Worm (Caenorhabditis elegans) whole organism, young adult: Measurements from ENCODE around the gene F14D2.14.
A peak's percentile ranks its signal among the peaks of the same experiment; 100 is the strongest.

Experiments
- C06A6.2 ChIP-seq: fragments of 200-800 bp; sonication (Bioruptor generic); conservative IDR thresholded peaks from 2 replicates; pipeline ENCODE4 v1.3.6; 2022; ENCODE audit warnings: missing genetic modification characterization, missing compliant biosample characterization
- D2030.7 ChIP-seq: fragments of 200-800 bp; sonication (Bioruptor generic); IDR thresholded peaks from 2 replicates; pipeline ENCODE4 v1.3.6; 2022; ENCODE audit warnings: missing genetic modification reagents, missing genetic modification characterization, missing compliant biosample characterization
- F22D6.2 ChIP-seq: sonication (generic microtip); optimal IDR thresholded peaks from 2 replicates; lab custom pipeline; 2016; ENCODE audit warnings: mild to moderate bottlenecking, missing genetic modification characterization, missing compliant biosample characterization
- F52B5.7 ChIP-seq: sonication (generic microtip); optimal IDR thresholded peaks from 2 replicates; lab custom pipeline; 2016; ENCODE audit warnings: mild to moderate bottlenecking, missing genetic modification characterization, missing compliant biosample characterization
- K12H6.12 ChIP-seq: fragments of 200-800 bp; sonication (Bioruptor generic); optimal IDR thresholded peaks from 2 replicates; lab custom pipeline; 2018; ENCODE audit warnings: mild to moderate bottlenecking, missing genetic modification characterization, missing compliant biosample characterization
- T07F8.4 ChIP-seq: sonication (generic microtip); optimal IDR thresholded peaks from 2 replicates; lab custom pipeline; 2016; ENCODE audit warnings: mild to moderate bottlenecking, missing genetic modification characterization, moderate library complexity, missing compliant biosample characterization
- Y95B8A.8 ChIP-seq: fragments of 200-800 bp; sonication (Bioruptor generic); IDR thresholded peaks from 2 replicates; pipeline ENCODE4 v1.3.6; 2022; ENCODE audit warnings: missing genetic modification reagents, missing genetic modification characterization, missing compliant biosample characterization
- ccch-3 ChIP-seq: fragments of 200-800 bp; sonication (Bioruptor generic); optimal IDR thresholded peaks from 2 replicates; lab custom pipeline; 2018; ENCODE audit warnings: mild to moderate bottlenecking, missing genetic modification characterization, missing compliant biosample characterization
- ceh-27 ChIP-seq: fragments of 200-800 bp; sonication (Bioruptor generic); optimal IDR thresholded peaks from 2 replicates; lab custom pipeline; 2018; ENCODE audit warnings: mild to moderate bottlenecking, missing genetic modification characterization, moderate library complexity, missing compliant biosample characterization
- dox-1 ChIP-seq: fragments of 200-800 bp; sonication (Bioruptor generic); IDR thresholded peaks from 2 replicates; pipeline ENCODE4 v1.3.6; 2022; ENCODE audit warnings: missing genetic modification reagents, missing genetic modification characterization, missing compliant biosample characterization
- efl-1 ChIP-seq: fragments of 150-350 bp; optimal IDR thresholded peaks from 2 replicates; lab custom pipeline; 2014; ENCODE audit warnings: missing biosample characterization, missing genetic modification reagents, missing genetic modification characterization
- egl-18 ChIP-seq: fragments of 200-800 bp; sonication (Bioruptor generic); IDR thresholded peaks from 2 replicates; pipeline ENCODE4 v1.3.6; 2022; ENCODE audit warnings: missing genetic modification reagents, missing genetic modification characterization, missing compliant biosample characterization
- ekl-4 ChIP-seq: fragments of 200-800 bp; sonication (Bioruptor generic); IDR thresholded peaks from 2 replicates; pipeline ENCODE4 v1.3.6; 2022; ENCODE audit warnings: missing genetic modification reagents, missing genetic modification characterization, missing compliant biosample characterization
- hlh-26 ChIP-seq: fragments of 200-800 bp; sonication (Bioruptor generic); conservative IDR thresholded peaks from 2 replicates; pipeline ENCODE4 v1.3.6; 2022; ENCODE audit warnings: missing genetic modification reagents, missing genetic modification characterization, missing compliant biosample characterization
- hmg-1.2 ChIP-seq: fragments of 200-800 bp; sonication (Bioruptor generic); IDR thresholded peaks from 2 replicates; pipeline ENCODE4 v1.3.6; 2022; ENCODE audit warnings: missing genetic modification reagents, missing genetic modification characterization, missing compliant biosample characterization
- hsf-1 ChIP-seq: fragments of 200-800 bp; sonication (Bioruptor generic); IDR thresholded peaks from 2 replicates; pipeline ENCODE4 v1.3.6; 2022; ENCODE audit warnings: missing genetic modification reagents, missing genetic modification characterization, missing compliant biosample characterization
- lsl-1 ChIP-seq: fragments of 200-800 bp; sonication (Bioruptor generic); optimal IDR thresholded peaks from 2 replicates; lab custom pipeline; 2018; ENCODE audit warnings: mild to moderate bottlenecking, missing genetic modification characterization, moderate library complexity, missing compliant biosample characterization
- madf-6 ChIP-seq: fragments of 200-800 bp; sonication (Bioruptor generic); IDR thresholded peaks from 2 replicates; pipeline ENCODE4 v1.3.6; 2022; ENCODE audit warnings: missing genetic modification reagents, missing genetic modification characterization, missing compliant biosample characterization
- madf-8 ChIP-seq: fragments of 200-800 bp; sonication (Bioruptor generic); conservative IDR thresholded peaks from 2 replicates; pipeline ENCODE4 v1.3.6; 2022; ENCODE audit warnings: missing genetic modification reagents, missing genetic modification characterization, missing compliant biosample characterization
- mcd-1 ChIP-seq: fragments of 200-800 bp; sonication (Bioruptor generic); IDR thresholded peaks from 2 replicates; pipeline ENCODE4 v1.3.6; 2022; ENCODE audit warnings: missing genetic modification reagents, missing genetic modification characterization, missing compliant biosample characterization
- mxl-1 ChIP-seq: sonication (generic microtip); optimal IDR thresholded peaks from 2 replicates; lab custom pipeline; 2016; ENCODE audit warnings: missing genetic modification characterization, missing compliant biosample characterization
- nfyb-1 ChIP-seq: fragments of 200-800 bp; sonication (Bioruptor generic); IDR thresholded peaks from 2 replicates; pipeline ENCODE4 v1.3.6; 2022; ENCODE audit warnings: missing genetic modification reagents, missing genetic modification characterization, missing compliant biosample characterization
- pbrm-1 ChIP-seq: fragments of 200-800 bp; sonication (Bioruptor generic); IDR thresholded peaks from 2 replicates; pipeline ENCODE4 v1.3.6; 2022; ENCODE audit warnings: missing genetic modification reagents, missing genetic modification characterization, missing compliant biosample characterization
- rcor-1 ChIP-seq: fragments of 200-800 bp; sonication (Bioruptor generic); IDR thresholded peaks from 2 replicates; pipeline ENCODE4 v1.3.6; 2022; ENCODE audit warnings: missing genetic modification reagents, missing genetic modification characterization, missing compliant biosample characterization
- sea-2 ChIP-seq: fragments of 200-800 bp; sonication (Bioruptor generic); IDR thresholded peaks from 2 replicates; pipeline ENCODE4 v1.3.6; 2022; ENCODE audit warnings: missing genetic modification characterization, missing compliant biosample characterization
- snpc-3.4 ChIP-seq: sonication (generic microtip); optimal IDR thresholded peaks from 2 replicates; lab custom pipeline; 2017; ENCODE audit warnings: missing genetic modification characterization, mild to moderate bottlenecking, missing compliant biosample characterization, antibody characterized with exemption, moderate library complexity, missing genotype, missing genetic modification reagents
- tbp1 ChIP-seq: fragments of 200-800 bp; sonication (Bioruptor generic); optimal IDR thresholded peaks from 2 replicates; lab custom pipeline; 2018; ENCODE audit warnings: mild to moderate bottlenecking, missing genetic modification characterization, missing compliant biosample characterization
- tbx-9 ChIP-seq: sonication (generic microtip); optimal IDR thresholded peaks from 2 replicates; lab custom pipeline; 2016; ENCODE audit warnings: borderline replicate concordance, missing genetic modification characterization, inconsistent platforms, missing compliant biosample characterization
- unc-130 ChIP-seq: sonication (generic microtip); optimal IDR thresholded peaks from 2 replicates; lab custom pipeline; 2016; ENCODE audit warnings: missing genetic modification reagents, missing genetic modification characterization, missing compliant biosample characterization
- xnd-1 ChIP-seq: sonication (generic microtip); optimal IDR thresholded peaks from 2 replicates; lab custom pipeline; 2016; ENCODE audit warnings: missing genotype, missing genetic modification reagents, missing genetic modification characterization, missing compliant biosample characterization
- zim-3 ChIP-seq: sonication (generic microtip); optimal IDR thresholded peaks from 2 replicates; lab custom pipeline; 2017; ENCODE audit warnings: mild to moderate bottlenecking, missing genetic modification characterization, moderate library complexity, missing compliant biosample characterization
- ztf-18 ChIP-seq: sonication (generic microtip); optimal IDR thresholded peaks from 2 replicates; lab custom pipeline; 2016; ENCODE audit warnings: missing genotype, mild to moderate bottlenecking, missing genetic modification characterization, missing compliant biosample characterization
- ztf-26 ChIP-seq: sonication (generic microtip); optimal IDR thresholded peaks from 2 replicates; lab custom pipeline; 2017; ENCODE audit warnings: missing genetic modification characterization, missing compliant biosample characterization
- ztf-3 ChIP-seq: fragments of 200-800 bp; sonication (Bioruptor generic); optimal IDR thresholded peaks from 2 replicates; lab custom pipeline; 2018; ENCODE audit warnings: mild to moderate bottlenecking, missing genetic modification characterization, missing compliant biosample characterization

F14D2.14 gene

DNA sequence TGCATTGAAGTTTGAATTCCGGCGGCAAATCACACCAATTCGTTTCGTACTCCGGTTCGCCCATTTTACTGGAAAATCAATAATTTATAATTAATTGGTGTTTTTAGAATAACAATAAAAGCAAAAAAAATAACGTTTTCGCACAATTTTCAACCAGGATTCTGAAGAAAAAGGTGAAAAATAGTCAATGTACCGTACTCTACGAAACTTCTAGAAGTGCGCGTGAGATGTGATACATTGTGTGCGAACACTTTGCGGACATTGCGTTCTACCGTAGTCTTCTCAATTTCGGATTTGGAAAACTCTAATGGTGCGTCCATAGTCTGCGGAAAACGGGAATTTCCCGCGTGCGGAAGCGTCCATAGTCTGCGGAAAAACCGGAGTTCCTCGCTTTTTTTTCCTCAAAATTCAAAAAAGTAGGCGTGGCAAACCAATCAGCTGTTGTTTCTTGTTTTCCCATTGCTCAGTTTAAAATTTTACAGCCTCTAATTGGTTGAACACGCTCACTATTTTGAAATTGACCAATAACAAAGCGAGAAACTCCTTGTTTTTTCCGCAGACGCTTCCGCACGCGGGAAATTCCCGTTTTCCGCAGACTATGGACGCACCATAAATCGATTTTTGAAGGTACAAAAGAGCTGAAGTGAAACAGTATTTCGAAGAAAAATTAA, at the start of gene F14D2.14, which contains the start of gene bath-29:
Gene F14D2.14 (minus strand): TSS at position 51 of the 671 bp plus-strand sequence.
Gene bath-29 (plus strand): TSS at position 621 of the 671 bp plus-strand sequence.
- TF ChIP-seq ceh-27 (GFP tag; lab: Kevin White, UChicago), result no peak
- peak; percentile 70; the same call in 1 of the 2 replicates for TF ChIP-seq nfyb-1
- TF ChIP-seq lsl-1, result peak; percentile 71
- TF ChIP-seq snpc-3.4 (tag; lab: Kevin White, UChicago), result no peak
- no peak for TF ChIP-seq mxl-1
- no peak for TF ChIP-seq sea-2 (GFP tag; lab: Robert Waterston, UW)
- TF ChIP-seq tbx-9 (tag; lab: Kevin White, UChicago), result no peak
- no peak for TF ChIP-seq zim-3 (tag; lab: Kevin White, UChicago)
- no peak for TF ChIP-seq ztf-26 (tag; lab: Kevin White, UChicago)
- peak; percentile 40; the same call in 1 of the 2 replicates for TF ChIP-seq dox-1
- TF ChIP-seq hmg-1.2 (GFP tag; lab: Robert Waterston, UW), result 0 out of 2 replicates have a peak, but pooled peaks have one; percentile 5
- TF ChIP-seq madf-8 (GFP tag; lab: Robert Waterston, UW), result 0 out of 2 replicates have a peak, but pooled peaks have one; percentile 45
- 0 out of 2 replicates have a peak, but pooled peaks have one; percentile 23 for TF ChIP-seq ekl-4
- no peak for TF ChIP-seq hlh-26 (GFP tag; lab: Robert Waterston, UW)
- TF ChIP-seq ccch-3 (GFP tag; lab: Kevin White, UChicago), result no peak
- TF ChIP-seq ztf-18 (tag; lab: Kevin White, UChicago), result no peak
- no peak for TF ChIP-seq egl-18 (GFP tag; lab: Robert Waterston, UW)
- peak; percentile 51 for TF ChIP-seq D2030.7 (GFP tag; lab: Robert Waterston, UW)
- peak; percentile 0 for TF ChIP-seq efl-1
- peak; percentile 15; the same call in 1 of the 2 replicates for TF ChIP-seq rcor-1 (GFP tag; lab: Robert Waterston, UW)
- TF ChIP-seq madf-6 (GFP tag; lab: Robert Waterston, UW), result peak; percentile 84
- 0 out of 2 replicates have a peak, but pooled peaks have one; percentile 15 for TF ChIP-seq mcd-1
- TF ChIP-seq Y95B8A.8 (GFP tag; lab: Robert Waterston, UW), result 0 out of 2 replicates have a peak, but pooled peaks have one; percentile 10
- TF ChIP-seq tbp1 (GFP tag; lab: Kevin White, UChicago), result no peak
- peak; percentile 90 for TF ChIP-seq hsf-1
- peak; percentile 15 for TF ChIP-seq xnd-1 (tag; lab: Kevin White, UChicago)

DNA sequence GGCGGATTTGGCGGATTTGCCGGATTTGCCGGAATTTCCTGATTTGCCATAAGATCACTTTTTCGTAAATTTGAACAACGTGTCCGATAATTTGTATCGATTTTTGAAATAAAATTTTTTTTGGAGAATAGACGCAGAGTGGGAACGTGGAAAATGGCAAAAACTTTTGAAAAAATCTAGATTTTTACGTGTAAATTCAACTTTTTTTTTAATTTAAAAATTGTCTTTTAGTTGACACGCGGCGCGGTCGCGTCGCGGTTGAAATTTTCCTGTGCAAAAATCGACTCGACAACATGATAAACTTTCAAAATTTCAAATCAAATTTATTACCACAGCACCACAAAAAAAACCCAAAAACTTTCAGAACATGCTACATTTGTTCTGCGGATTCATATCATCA, 47.7 kb upstream of the F14D2.14 start, which contains the start of gene nep-20:
Gene nep-20 (minus strand): TSS at position 101 of the 400 bp plus-strand sequence.
- TF ChIP-seq pbrm-1 (GFP tag; lab: Robert Waterston, UW), result no peak
- no peak for TF ChIP-seq T07F8.4 (tag; lab: Kevin White, UChicago)
- TF ChIP-seq C06A6.2, result no peak
- TF ChIP-seq nfyb-1, result no peak
- TF ChIP-seq K12H6.12 (tag; lab: Kevin White, UChicago), result no peak
- TF ChIP-seq F52B5.7 (tag; lab: Kevin White, UChicago), result no peak
- TF ChIP-seq unc-130 (GFP tag; lab: Kevin White, UChicago), result no peak
- TF ChIP-seq F22D6.2 (tag; lab: Kevin White, UChicago), result no peak
- TF ChIP-seq, all 124 proteins: peak for 0

DNA sequence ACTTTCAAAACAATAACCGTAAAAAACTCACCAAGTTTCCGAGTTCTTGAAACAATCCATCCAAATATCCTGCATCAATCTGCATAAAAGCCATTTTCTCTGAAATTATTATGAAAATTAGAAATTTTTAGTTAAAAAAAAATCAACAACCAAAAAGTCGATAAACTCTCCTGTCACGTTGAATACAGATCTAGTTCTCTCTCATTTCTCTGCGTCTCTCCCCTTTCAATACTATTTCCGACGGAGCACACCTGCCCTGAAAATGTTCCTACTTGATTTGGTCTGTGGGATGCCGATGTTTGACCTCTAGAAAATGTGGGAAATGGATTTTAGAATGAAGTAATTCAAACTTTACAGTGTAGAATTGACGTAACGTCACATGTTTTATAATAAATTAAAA, 39.7 kb upstream of the F14D2.14 start, which contains the start of gene T06D4.6:
Gene T06D4.6 (minus strand): TSS at position 101 of the 400 bp plus-strand sequence.
- TF ChIP-seq ztf-3 (GFP tag; lab: Kevin White, UChicago), result no peak
- peak; percentile 52; the same call in 1 of the 2 replicates for TF ChIP-seq hmg-1.2 (GFP tag; lab: Robert Waterston, UW)
